Worm (Caenorhabditis elegans): Measurements from ENCODE around the gene T08B6.9.

The T08B6.9 gene

DNA sequence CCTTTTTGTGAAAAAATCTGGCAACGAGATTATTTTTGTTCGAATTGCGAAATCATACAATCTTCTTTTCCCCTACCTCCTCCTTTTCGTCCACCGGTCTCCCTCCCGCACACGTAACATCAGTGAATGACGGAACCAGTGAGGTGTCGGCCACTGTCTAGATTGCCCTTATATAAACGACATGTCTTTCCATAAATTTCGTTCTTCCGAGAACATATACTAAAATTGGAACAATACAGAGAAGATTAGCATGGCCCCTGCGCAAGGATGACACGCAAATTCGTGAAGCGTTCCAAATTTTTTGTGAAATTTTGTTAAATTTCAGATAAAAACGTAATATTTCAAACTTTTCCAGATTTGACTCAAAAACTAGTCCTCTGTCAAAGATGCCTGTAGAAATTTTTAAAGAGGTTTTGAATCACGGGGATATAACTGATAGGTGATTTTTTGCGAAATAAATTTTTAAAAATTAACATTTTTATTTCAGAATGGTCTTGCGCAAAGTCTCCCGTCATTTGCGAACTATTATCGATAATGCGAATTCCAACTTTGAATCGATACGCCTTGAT, 40.2 kb downstream of the T08B6.9 start (continued):
- peak; percentile 74; the same call in 1 of the 2 replicates for TF ChIP-seq Y48G9A.11 (GFP tag; IDR thresholded peaks at IDR 0.05)
- no peak for TF ChIP-seq nhr-10 (tag; optimal IDR thresholded peaks at IDR 0.05)
- no peak for TF ChIP-seq nhr-28 (tag; optimal IDR thresholded peaks at IDR 0.05)
- TF ChIP-seq hmg-1.1 (GFP tag; IDR thresholded peaks at IDR 0.05): no peak
- peak; percentile 77 for TF ChIP-seq mdt-29 (GFP tag; IDR thresholded peaks at IDR 0.05)
- TF ChIP-seq mxl-2 (GFP tag; conservative IDR thresholded peaks at IDR 0.05): no peak; the same call in 1 of the 2 replicates
- TF ChIP-seq fkh-10 (GFP tag; optimal IDR thresholded peaks at IDR 0.05): no peak
- TF ChIP-seq aly-2 (tag; optimal IDR thresholded peaks at IDR 0.05): no peak
- no peak for TF ChIP-seq zag-1 (tag; optimal IDR thresholded peaks at IDR 0.05)
- no peak for TF ChIP-seq mxl-3 (GFP tag; optimal IDR thresholded peaks at IDR 0.05)
- no peak for TF ChIP-seq vab-7 (GFP tag; IDR thresholded peaks at IDR 0.05)
- no peak for TF ChIP-seq hlh-11 (tag; optimal IDR thresholded peaks at IDR 0.05)
- 0 out of 2 replicates have a peak, but pooled peaks have one; percentile 29 for TF ChIP-seq daf-19 (GFP tag; conservative IDR thresholded peaks at IDR 0.05)
- TF ChIP-seq lin-13 (GFP tag; optimal IDR thresholded peaks at IDR 0.05): no peak
- TF ChIP-seq snpc-4 (tag; optimal IDR thresholded peaks at IDR 0.05): peak; percentile 82
- no peak for TF ChIP-seq unc-39 (tag; optimal IDR thresholded peaks at IDR 0.05)
- no peak for TF ChIP-seq nhr-111 (GFP tag; optimal IDR thresholded peaks at IDR 0.05)
- TF ChIP-seq saeg-2 (GFP tag; IDR thresholded peaks at IDR 0.05): no peak; the same call in 1 of the 2 replicates
- no peak for TF ChIP-seq lim-7 (GFP tag; IDR thresholded peaks at IDR 0.05)
- TF ChIP-seq ctbp-1 (GFP tag; IDR thresholded peaks at IDR 0.05): no peak
- no peak for TF ChIP-seq zip-2 (tag; optimal IDR thresholded peaks at IDR 0.05)
- TF ChIP-seq nhr-25 (tag; optimal IDR thresholded peaks at IDR 0.05; ENCODE audit: borderline replicate concordance, insufficient read depth): no peak
- TF ChIP-seq ceh-32 (tag; optimal IDR thresholded peaks at IDR 0.05; ENCODE audit: poor library complexity): no peak
- no peak for TF ChIP-seq gei-8 (GFP tag; optimal IDR thresholded peaks at IDR 0.05)
- no peak for TF ChIP-seq skn-1 (tag; optimal IDR thresholded peaks at IDR 0.05)
- no peak for TF ChIP-seq F44E2.7 (GFP tag; IDR thresholded peaks at IDR 0.05)
- TF ChIP-seq F37D6.2 (tag; optimal IDR thresholded peaks at IDR 0.05): no peak
- TF ChIP-seq nhr-48 (tag; optimal IDR thresholded peaks at IDR 0.05): no peak
- TF ChIP-seq F10B5.3 (tag; optimal IDR thresholded peaks at IDR 0.05): no peak
- TF ChIP-seq mes-2 (tag; optimal IDR thresholded peaks at IDR 0.05; ENCODE audit: poor library complexity, severe bottlenecking): no peak
- TF ChIP-seq zip-11 (GFP tag; IDR thresholded peaks at IDR 0.05): no peak
- TF ChIP-seq mdl-1 (tag; optimal IDR thresholded peaks at IDR 0.05): no peak
- no peak for TF ChIP-seq Y75B8A.6 (GFP tag; IDR thresholded peaks at IDR 0.05)
- no peak for TF ChIP-seq lin-29 (GFP tag; IDR thresholded peaks at IDR 0.05)
- peak in 1 of 2 experiments; percentile 56 for TF ChIP-seq daf-16 (GFP tag; optimal IDR thresholded peaks at IDR 0.05)
- peak; percentile 48 for TF ChIP-seq daf-16 (tag; optimal IDR thresholded peaks at IDR 0.05)
- no peak; the same call in 1 of the 2 replicates for TF ChIP-seq tra-1 (GFP tag; IDR thresholded peaks at IDR 0.05)
- TF ChIP-seq F49E8.2 (tag; optimal IDR thresholded peaks at IDR 0.05; ENCODE audit: borderline replicate concordance): peak; percentile 79
- no peak for TF ChIP-seq zfp-3 (GFP tag; conservative IDR thresholded peaks at IDR 0.05)
- no peak for TF ChIP-seq nhr-42 (GFP tag; IDR thresholded peaks at IDR 0.05)
- no peak for TF ChIP-seq daf-8 (GFP tag; IDR thresholded peaks at IDR 0.05)
- no peak for TF ChIP-seq nhr-11 (tag; optimal IDR thresholded peaks at IDR 0.05)
- TF ChIP-seq ceh-28 (tag; optimal IDR thresholded peaks at IDR 0.05): no peak
- no peak for TF ChIP-seq R02D3.7 (tag; optimal IDR thresholded peaks at IDR 0.05)
- TF ChIP-seq php-3 (GFP tag; IDR thresholded peaks at IDR 0.05): no peak; the same call in 1 of the 2 replicates
- TF ChIP-seq dmd-9 (GFP tag; IDR thresholded peaks at IDR 0.05): no peak
- TF ChIP-seq pqm-1 (tag; optimal IDR thresholded peaks at IDR 0.05): no peak
- TF ChIP-seq jun-1 (tag; optimal IDR thresholded peaks at IDR 0.05): no peak
- TF ChIP-seq ztf-11 (tag; optimal IDR thresholded peaks at IDR 0.05): no peak
- peak; percentile 61 for TF ChIP-seq aha-1 (tag)
- peak; percentile 98 for TF ChIP-seq snpc-1.2 (GFP tag; IDR thresholded peaks at IDR 0.05)
- no peak for TF ChIP-seq nhr-76 (tag; optimal IDR thresholded peaks at IDR 0.05)
